Worm (Caenorhabditis elegans): ENCODE results near the gene K04B12.2.

Gene K04B12.2

DNA sequence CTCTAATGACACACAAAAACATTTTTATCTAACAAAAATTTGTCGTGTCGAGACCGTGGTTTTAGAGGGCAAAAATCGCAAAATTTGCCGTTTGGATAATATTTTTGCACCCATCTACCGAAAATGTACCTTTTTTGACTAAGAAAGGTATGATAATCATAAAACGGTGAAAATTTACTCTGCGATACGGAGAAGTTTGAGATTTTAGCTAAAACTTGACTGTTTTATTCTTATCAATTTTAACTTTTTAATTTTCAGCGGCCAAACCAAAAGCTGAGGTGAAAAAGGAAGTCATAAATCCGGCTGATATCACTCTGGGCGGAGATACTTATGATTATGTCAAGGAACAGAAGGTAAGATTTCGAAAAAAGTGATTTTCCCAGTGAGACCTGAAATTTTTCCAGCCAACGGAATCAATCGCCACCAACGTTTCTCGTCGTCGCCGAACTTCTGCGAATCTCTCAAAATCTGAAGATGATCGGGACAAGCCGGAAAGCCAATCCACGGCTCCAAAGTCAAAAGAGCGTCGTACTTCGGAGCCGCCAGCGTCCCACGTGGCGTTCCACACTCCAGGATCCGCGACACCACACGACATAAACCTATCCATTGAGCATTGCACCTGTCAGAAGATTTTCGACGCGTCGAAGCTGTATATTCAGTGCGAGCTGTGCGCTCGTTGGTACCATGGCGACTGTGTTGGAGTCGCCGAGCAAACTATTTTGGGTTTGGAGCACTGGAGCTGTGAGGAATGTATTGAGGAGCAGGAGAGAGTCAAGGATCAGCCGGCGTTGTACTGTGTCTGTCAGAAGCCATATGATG is 31.4 kb downstream of the K04B12.2 start:
- TF ChIP-seq unc-39 (tag; optimal IDR thresholded peaks at IDR 0.05) (no peak), mep-1 (tag; optimal IDR thresholded peaks at IDR 0.05) (no peak), blmp-1 (tag; optimal IDR thresholded peaks at IDR 0.05) (no peak), ham-2 (GFP tag; optimal IDR thresholded peaks at IDR 0.05) (no peak), pha-4 (tag; optimal IDR thresholded peaks at IDR 0.05) (no peak), flh-1 (GFP tag; optimal IDR thresholded peaks at IDR 0.05) (no peak), sptf-1 (tag; optimal IDR thresholded peaks at IDR 0.05) (no peak), nhr-12 (tag; optimal IDR thresholded peaks at IDR 0.05) (no peak), elt-1 (tag; optimal IDR thresholded peaks at IDR 0.05; ENCODE audit: borderline replicate concordance, insufficient read depth) (no peak), snpc-4 (tag; optimal IDR thresholded peaks at IDR 0.05) (no peak)

DNA sequence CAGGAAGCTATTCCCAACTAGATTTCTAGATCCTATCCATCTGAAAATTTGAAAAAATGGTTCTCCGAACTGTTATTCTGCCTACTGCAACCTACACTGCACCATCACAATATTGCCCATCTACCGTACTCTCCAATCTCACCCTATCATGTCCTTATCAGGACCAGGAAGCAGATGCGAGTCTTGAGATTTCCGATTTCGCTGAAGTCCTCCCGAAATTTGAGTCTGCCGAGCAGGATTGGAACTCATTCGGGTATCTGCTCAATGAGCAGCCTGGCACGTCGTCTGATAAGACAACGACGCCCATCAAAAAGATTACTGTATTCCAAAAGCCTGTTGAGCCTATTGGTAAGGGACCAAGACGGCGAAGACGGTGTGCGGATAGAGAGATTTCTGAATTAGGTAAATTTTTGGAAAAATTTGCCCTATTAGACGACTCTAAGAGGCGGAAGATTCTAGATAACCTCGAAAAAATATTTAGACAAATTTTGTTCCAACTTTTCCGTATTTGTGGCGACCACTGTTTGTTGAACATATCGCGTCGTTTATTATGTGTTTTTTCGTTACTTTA is 32.2 kb downstream of the K04B12.2 start:
- TF ChIP-seq nhr-28 (tag; optimal IDR thresholded peaks at IDR 0.05): no peak
- no peak for TF ChIP-seq mls-2 (tag; optimal IDR thresholded peaks at IDR 0.05)
- no peak for TF ChIP-seq snpc-4 (tag; optimal IDR thresholded peaks at IDR 0.05)
- no peak for TF ChIP-seq zip-8 (tag; optimal IDR thresholded peaks at IDR 0.05)
- peak; percentile 44 for TF ChIP-seq ceh-83 (GFP tag; optimal IDR thresholded peaks at IDR 0.05)
- peak; percentile 45 for TF ChIP-seq sem-2 (GFP tag; optimal IDR thresholded peaks at IDR 0.05)
- no peak for TF ChIP-seq ceh-43 (GFP tag; optimal IDR thresholded peaks at IDR 0.05)

DNA sequence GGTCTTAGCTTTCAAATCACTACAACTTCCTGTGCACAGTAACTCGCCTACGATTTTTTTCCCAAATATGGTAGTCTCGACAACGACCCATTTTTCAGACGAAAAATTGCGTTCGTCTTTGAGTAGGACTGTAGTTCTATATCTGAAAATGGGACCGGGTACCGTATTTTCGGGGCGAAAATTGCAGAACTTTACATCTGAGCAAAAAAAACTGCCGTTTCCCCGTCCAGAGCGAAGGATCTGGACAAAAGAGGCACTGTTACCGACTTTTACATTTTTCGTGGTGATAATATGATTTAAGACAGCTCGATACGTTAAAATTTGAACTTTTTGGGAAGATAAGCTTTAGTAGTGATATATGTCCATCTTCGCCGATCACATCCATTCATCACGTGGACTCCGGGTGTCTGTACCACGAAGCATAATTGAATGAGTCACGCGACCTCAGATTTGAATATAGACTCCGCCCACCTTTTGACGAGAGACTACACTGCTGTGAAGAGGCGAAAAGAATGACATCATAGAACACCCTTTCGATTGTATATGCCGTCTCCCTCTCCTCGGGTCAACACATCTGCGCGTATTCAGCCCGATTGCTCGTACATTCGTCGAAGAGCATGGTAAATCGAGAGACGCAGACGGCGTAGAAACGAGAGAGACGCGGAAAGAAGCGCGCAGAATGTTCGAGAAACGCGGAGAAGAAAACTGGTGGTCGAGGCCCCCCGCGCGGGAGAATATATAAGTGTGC is 32.9 kb downstream of the K04B12.2 start:
- TF ChIP-seq lin-13 (tag; optimal IDR thresholded peaks at IDR 0.05) (peak; percentile 92), unc-120 (tag; optimal IDR thresholded peaks at IDR 0.05; ENCODE audit: poor library complexity, severe bottlenecking) (peak; percentile 52), mls-2 (tag; optimal IDR thresholded peaks at IDR 0.05) (peak; percentile 90), unc-62 (GFP tag; optimal IDR thresholded peaks at IDR 0.05) (peak; percentile 84), lin-32 (GFP tag; optimal IDR thresholded peaks at IDR 0.05) (peak; percentile 34), nhr-76 (tag; optimal IDR thresholded peaks at IDR 0.05) (no peak), mep-1 (tag; optimal IDR thresholded peaks at IDR 0.05) (peak; percentile 49), cnd-1 (tag; optimal IDR thresholded peaks at IDR 0.05) (peak; percentile 71), tbx-8 (GFP tag; optimal IDR thresholded peaks at IDR 0.05) (no peak), M03D4.4 (tag; optimal IDR thresholded peaks at IDR 0.05) (peak; percentile 38), snpc-4 (tag; optimal IDR thresholded peaks at IDR 0.05) (no peak), blmp-1 (tag; optimal IDR thresholded peaks at IDR 0.05) (peak; percentile 63), hlh-1 (tag; optimal IDR thresholded peaks at IDR 0.05) (peak; percentile 27), ceh-43 (GFP tag; optimal IDR thresholded peaks at IDR 0.05) (peak; percentile 53), nhr-237 (tag; optimal IDR thresholded peaks at IDR 0.05) (peak; percentile 78), unc-39 (tag; optimal IDR thresholded peaks at IDR 0.05) (peak; percentile 65), zip-8 (tag; optimal IDR thresholded peaks at IDR 0.05) (no peak), bed-3 (GFP tag; optimal IDR thresholded peaks at IDR 0.05) (no peak), ham-2 (GFP tag; optimal IDR thresholded peaks at IDR 0.05) (peak; percentile 87), nhr-12 (tag; optimal IDR thresholded peaks at IDR 0.05) (no peak), lsy-2 (tag; optimal IDR thresholded peaks at IDR 0.05) (peak; percentile 73), pha-4 (tag; optimal IDR thresholded peaks at IDR 0.05) (peak; percentile 94), ztf-11 (tag; optimal IDR thresholded peaks at IDR 0.05) (peak; percentile 87), drap-1 (GFP tag; optimal IDR thresholded peaks at IDR 0.05) (peak; percentile 44), elt-1 (tag; optimal IDR thresholded peaks at IDR 0.05; ENCODE audit: borderline replicate concordance, insufficient read depth) (no peak), sem-2 (GFP tag; optimal IDR thresholded peaks at IDR 0.05) (no peak), ceh-83 (GFP tag; optimal IDR thresholded peaks at IDR 0.05) (no peak), nhr-2 (tag; optimal IDR thresholded peaks at IDR 0.05) (peak; percentile 36), elt-3 (tag; optimal IDR thresholded peaks at IDR 0.05) (peak; percentile 85), flh-1 (GFP tag; optimal IDR thresholded peaks at IDR 0.05) (no peak), sptf-1 (tag; optimal IDR thresholded peaks at IDR 0.05) (peak; percentile 73), mab-5 (tag; optimal IDR thresholded peaks at IDR 0.05) (no peak), ceh-39 (tag; optimal IDR thresholded peaks at IDR 0.05) (peak; percentile 93), nhr-28 (tag; optimal IDR thresholded peaks at IDR 0.05) (no peak), ces-1 (GFP tag; optimal IDR thresholded peaks at IDR 0.05) (peak; percentile 78)
